Worm (Caenorhabditis elegans) whole organism, mixed stage, embryonic: Measurements from ENCODE around the gene C04C11.25.

ENCODE experiments used
- M03D4.4 ChIP-seq: sonication (generic microtip); optimal IDR thresholded peaks from 2 replicates; lab custom pipeline; 2017; ENCODE audit warnings: mild to moderate bottlenecking, missing genetic modification characterization, missing compliant biosample characterization
- bed-3 ChIP-seq: fragments of 200-800 bp; sonication (Bioruptor generic); optimal IDR thresholded peaks from 3 replicates; lab custom pipeline; 2018; ENCODE audit warnings: mild to moderate bottlenecking, missing genetic modification characterization, moderate library complexity, missing compliant biosample characterization
- blmp-1 ChIP-seq: fragments of 150-350 bp; optimal IDR thresholded peaks from 2 replicates; lab custom pipeline; 2014; ENCODE audit warnings: missing biosample characterization, missing genetic modification characterization
- ceh-43 ChIP-seq: fragments of 200-800 bp; sonication (Bioruptor generic); optimal IDR thresholded peaks from 2 replicates; lab custom pipeline; 2018; ENCODE audit warnings: mild to moderate bottlenecking, missing genetic modification characterization, moderate library complexity, missing compliant biosample characterization
- ceh-83 ChIP-seq: fragments of 200-800 bp; sonication (Bioruptor generic); optimal IDR thresholded peaks from 2 replicates; lab custom pipeline; 2018; ENCODE audit warnings: mild to moderate bottlenecking, missing genetic modification characterization, missing compliant biosample characterization
- ces-1 ChIP-seq: fragments of 150-350 bp; optimal IDR thresholded peaks from 2 replicates; lab custom pipeline; 2014; ENCODE audit warnings: missing biosample characterization, missing genetic modification reagents, missing genetic modification characterization
- cnd-1 ChIP-seq: fragments of 200-800 bp; sonication (Bioruptor generic); optimal IDR thresholded peaks from 2 replicates; lab custom pipeline; 2018; ENCODE audit warnings: mild to moderate bottlenecking, missing genetic modification characterization, missing compliant biosample characterization
- drap-1 ChIP-seq: fragments of 200-800 bp; sonication (Bioruptor generic); optimal IDR thresholded peaks from 3 replicates; lab custom pipeline; 2018; ENCODE audit warnings: mild to moderate bottlenecking, missing genetic modification characterization, missing compliant biosample characterization
- elt-1 ChIP-seq: sonication (generic microtip); optimal IDR thresholded peaks from 2 replicates; lab custom pipeline; 2017; ENCODE audit warnings: missing genetic modification characterization, mild to moderate bottlenecking, missing compliant biosample characterization, antibody characterized with exemption, moderate library complexity, borderline replicate concordance; ENCODE audit not compliant: insufficient read depth
- elt-3 ChIP-seq: fragments of 150-350 bp; optimal IDR thresholded peaks from 2 replicates; lab custom pipeline; 2014; ENCODE audit warnings: missing biosample characterization, missing genetic modification characterization
- flh-1 ChIP-seq: fragments of 200-800 bp; sonication (Bioruptor generic); optimal IDR thresholded peaks from 2 replicates; lab custom pipeline; 2018; ENCODE audit warnings: mild to moderate bottlenecking, missing genetic modification characterization, moderate library complexity, missing compliant biosample characterization
- hlh-1 ChIP-seq: fragments of 150-350 bp; optimal IDR thresholded peaks from 2 replicates; lab custom pipeline; 2014; ENCODE audit warnings: missing biosample characterization, missing genetic modification reagents, missing genetic modification characterization
- lin-13 ChIP-seq: fragments of 150-350 bp; optimal IDR thresholded peaks from 2 replicates; lab custom pipeline; 2014; ENCODE audit warnings: missing biosample characterization, missing genetic modification characterization
- lin-32 ChIP-seq: fragments of 200-800 bp; sonication (Bioruptor generic); optimal IDR thresholded peaks from 2 replicates; lab custom pipeline; 2018; ENCODE audit warnings: mild to moderate bottlenecking, missing genetic modification characterization, missing compliant biosample characterization
- lsy-2 ChIP-seq: fragments of 150-350 bp; optimal IDR thresholded peaks from 2 replicates; lab custom pipeline; 2014; ENCODE audit warnings: missing biosample characterization, missing genetic modification characterization
- mab-5 ChIP-seq: fragments of 150-350 bp; optimal IDR thresholded peaks from 2 replicates; lab custom pipeline; 2014; ENCODE audit warnings: missing biosample characterization, missing genetic modification characterization
- mep-1 ChIP-seq: fragments of 150-350 bp; optimal IDR thresholded peaks from 2 replicates; lab custom pipeline; 2017; ENCODE audit warnings: missing biosample characterization, missing genetic modification reagents, missing genetic modification characterization, inconsistent platforms
- mls-2 ChIP-seq: sonication (generic microtip); optimal IDR thresholded peaks from 2 replicates; lab custom pipeline; 2016; ENCODE audit warnings: mild to moderate bottlenecking, missing genetic modification characterization, moderate library complexity, missing compliant biosample characterization
- nhr-12 ChIP-seq: fragments of 150-350 bp; optimal IDR thresholded peaks from 2 replicates; lab custom pipeline; 2014; ENCODE audit warnings: missing biosample characterization, missing genetic modification characterization
- nhr-2 ChIP-seq: fragments of 150-350 bp; optimal IDR thresholded peaks from 2 replicates; lab custom pipeline; 2014; ENCODE audit warnings: missing biosample characterization, missing genetic modification characterization
- nhr-237 ChIP-seq: fragments of 150-350 bp; optimal IDR thresholded peaks from 2 replicates; lab custom pipeline; 2014; ENCODE audit warnings: missing biosample characterization, missing genetic modification characterization
- nhr-28 ChIP-seq: fragments of 150-350 bp; optimal IDR thresholded peaks from 2 replicates; lab custom pipeline; 2014; ENCODE audit warnings: missing biosample characterization, missing genetic modification characterization
- nhr-76 ChIP-seq: sonication (generic microtip); optimal IDR thresholded peaks from 2 replicates; lab custom pipeline; 2017; ENCODE audit warnings: missing biosample characterization, missing genetic modification characterization
- pha-4 ChIP-seq: fragments of 150-350 bp; optimal IDR thresholded peaks from 2 replicates; lab custom pipeline; 2018; ENCODE audit warnings: missing biosample characterization, missing genetic modification reagents, missing genetic modification characterization
- sem-2 ChIP-seq: fragments of 200-800 bp; sonication (Bioruptor generic); optimal IDR thresholded peaks from 2 replicates; lab custom pipeline; 2018; ENCODE audit warnings: mild to moderate bottlenecking, missing genetic modification characterization, missing compliant biosample characterization
- snpc-4 ChIP-seq: fragments of 150-350 bp; optimal IDR thresholded peaks from 2 replicates; lab custom pipeline; 2014; ENCODE audit warnings: missing biosample characterization, missing genetic modification characterization
- sptf-1 ChIP-seq: sonication (generic microtip); optimal IDR thresholded peaks from 2 replicates; lab custom pipeline; 2017; ENCODE audit warnings: mild to moderate bottlenecking, missing genetic modification characterization, moderate library complexity, missing compliant biosample characterization
- tbx-8 ChIP-seq: fragments of 200-800 bp; sonication (Bioruptor generic); optimal IDR thresholded peaks from 2 replicates; lab custom pipeline; 2018; ENCODE audit warnings: mild to moderate bottlenecking, missing genetic modification characterization, moderate library complexity, missing compliant biosample characterization
- unc-120 ChIP-seq: sonication (generic microtip); optimal IDR thresholded peaks from 2 replicates; lab custom pipeline; 2017; ENCODE audit warnings: missing genetic modification characterization, missing compliant biosample characterization; ENCODE audit not compliant: poor library complexity, severe bottlenecking
- unc-39 ChIP-seq: fragments of 150-350 bp; optimal IDR thresholded peaks from 2 replicates; lab custom pipeline; 2014; ENCODE audit warnings: missing biosample characterization, missing genetic modification characterization
- unc-62 ChIP-seq: fragments of 150-350 bp; optimal IDR thresholded peaks from 2 replicates; lab custom pipeline; 2014; ENCODE audit warnings: missing biosample characterization, missing genetic modification reagents, missing genetic modification characterization
- zip-8 ChIP-seq: fragments of 150-350 bp; optimal IDR thresholded peaks from 2 replicates; lab custom pipeline; 2014; ENCODE audit warnings: missing biosample characterization, missing genetic modification characterization
- ztf-11 ChIP-seq: fragments of 150-350 bp; optimal IDR thresholded peaks from 2 replicates; lab custom pipeline; 2014; ENCODE audit warnings: missing biosample characterization, missing genetic modification characterization

C04C11.25 gene

DNA sequence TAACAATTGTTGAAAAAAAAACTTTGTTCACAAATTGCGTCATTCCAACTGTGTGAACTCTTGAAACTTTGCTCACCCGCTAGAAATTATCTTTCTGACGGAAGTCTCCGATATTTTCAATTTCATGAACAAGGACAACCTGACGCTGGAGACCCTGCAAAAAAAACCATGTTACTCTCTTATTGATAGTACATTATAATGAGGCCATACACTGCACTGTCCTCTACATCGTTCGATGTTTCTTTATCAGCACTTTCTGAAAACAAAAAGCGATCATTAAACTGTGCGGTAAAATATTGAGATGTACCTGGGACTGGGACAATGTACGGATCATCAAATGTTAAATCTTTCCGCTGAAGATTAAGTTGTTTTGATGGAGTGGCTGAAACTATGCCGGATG lies 11.7 kb downstream of the C04C11.25 start:
- no peak for TF ChIP-seq M03D4.4 (tag; lab: Kevin White, UChicago)
- TF ChIP-seq drap-1 = no peak
- TF ChIP-seq elt-1 (tag; lab: Kevin White, UChicago) = no peak
- no peak for TF ChIP-seq cnd-1
- TF ChIP-seq unc-120 = no peak
- no peak for TF ChIP-seq nhr-2 (tag; lab: Kevin White, UChicago)
- TF ChIP-seq pha-4 (tag; lab: Kevin White, UChicago) = no peak
- no peak for TF ChIP-seq elt-3 (tag; lab: Kevin White, UChicago)
- no peak for TF ChIP-seq mab-5 (tag; lab: Kevin White, UChicago)
- no peak for TF ChIP-seq lin-32 (GFP tag; lab: Kevin White, UChicago)
- no peak for TF ChIP-seq blmp-1
- no peak for TF ChIP-seq bed-3 (GFP tag; lab: Kevin White, UChicago)
- TF ChIP-seq sptf-1 (tag; lab: Kevin White, UChicago) = no peak
- no peak for TF ChIP-seq mls-2
- TF ChIP-seq tbx-8 (GFP tag; lab: Kevin White, UChicago) = no peak
- no peak for TF ChIP-seq hlh-1 (tag; lab: Kevin White, UChicago)
- no peak for TF ChIP-seq flh-1 (GFP tag; lab: Kevin White, UChicago)
- no peak for TF ChIP-seq lsy-2

- no peak for TF ChIP-seq pha-4 (tag; lab: Kevin White, UChicago)
- TF ChIP-seq nhr-237 (tag; lab: Kevin White, UChicago) = no peak
- TF ChIP-seq hlh-1 (tag; lab: Kevin White, UChicago) = no peak
- no peak for TF ChIP-seq elt-3 (tag; lab: Kevin White, UChicago)
- TF ChIP-seq nhr-12 (tag; lab: Kevin White, UChicago) = no peak
- TF ChIP-seq snpc-4 (tag; lab: Kevin White, UChicago) = no peak
- no peak for TF ChIP-seq nhr-76 (tag; lab: Kevin White, UChicago)
- no peak for TF ChIP-seq ceh-43 (GFP tag; lab: Kevin White, UChicago)
- no peak for TF ChIP-seq ces-1 (GFP tag; lab: Kevin White, UChicago)
- no peak for TF ChIP-seq M03D4.4 (tag; lab: Kevin White, UChicago)
- no peak for TF ChIP-seq sem-2 (GFP tag; lab: Kevin White, UChicago)
- no peak for TF ChIP-seq nhr-28
- TF ChIP-seq mab-5 (tag; lab: Kevin White, UChicago) = no peak
- TF ChIP-seq cnd-1 = no peak
- no peak for TF ChIP-seq bed-3 (GFP tag; lab: Kevin White, UChicago)
- TF ChIP-seq elt-1 (tag; lab: Kevin White, UChicago) = no peak
Observed at ce11 chrX:14002739-14003138, 12.5 kb downstream of the C04C11.25 start.

DNA sequence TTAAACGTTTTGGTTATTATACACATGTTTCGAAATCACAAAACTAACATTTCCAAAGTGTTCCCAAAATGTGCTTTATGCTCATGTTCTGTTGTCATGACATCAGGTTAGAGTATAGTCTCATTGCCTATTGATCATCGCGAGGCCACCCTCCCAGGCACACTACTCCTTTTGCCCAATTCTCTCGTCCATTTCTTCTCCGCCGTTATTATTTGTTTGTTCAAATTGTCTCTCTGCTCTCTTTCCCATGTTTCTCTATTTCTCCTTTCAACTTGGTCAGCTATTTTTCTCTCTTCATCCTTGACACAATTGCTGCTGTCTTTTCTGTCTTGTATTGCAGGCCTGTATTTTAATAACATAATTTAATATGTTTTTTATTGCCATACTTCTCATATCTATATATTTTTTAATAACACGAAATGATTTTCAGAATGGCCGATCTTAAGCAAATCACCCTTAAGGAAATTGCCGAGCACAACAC lies 13.7 kb downstream of the C04C11.25 start, which contains the start of gene cytb-5.1:
Gene cytb-5.1, plus strand, starts transcription at position 431 of the 481 bp plus-strand sequence.
- TF ChIP-seq ceh-83 (GFP tag; lab: Kevin White, UChicago) (peak; percentile 46), unc-120 (peak; percentile 15), elt-1 (tag; lab: Kevin White, UChicago) (no peak), mep-1 (tag; lab: Kevin White, UChicago) (peak; percentile 16), pha-4 (tag; lab: Kevin White, UChicago) (peak; percentile 44)

- TF ChIP-seq unc-39 (tag; lab: Kevin White, UChicago) (no peak), ceh-43 (GFP tag; lab: Kevin White, UChicago) (no peak), hlh-1 (tag; lab: Kevin White, UChicago) (no peak), nhr-2 (tag; lab: Kevin White, UChicago) (no peak), blmp-1 (no peak), snpc-4 (tag; lab: Kevin White, UChicago) (no peak), ztf-11 (tag; lab: Kevin White, UChicago) (no peak), zip-8 (no peak), sptf-1 (tag; lab: Kevin White, UChicago) (no peak), M03D4.4 (tag; lab: Kevin White, UChicago) (no peak), lin-13 (tag; lab: Kevin White, UChicago) (no peak), elt-3 (tag; lab: Kevin White, UChicago) (no peak), ceh-83 (GFP tag; lab: Kevin White, UChicago) (no peak), nhr-237 (tag; lab: Kevin White, UChicago) (no peak), unc-62 (GFP tag; lab: Kevin White, UChicago) (no peak), mls-2 (no peak), ces-1 (GFP tag; lab: Kevin White, UChicago) (no peak), nhr-76 (tag; lab: Kevin White, UChicago) (no peak), sem-2 (GFP tag; lab: Kevin White, UChicago) (no peak), cnd-1 (no peak)
Observed at ce11 chrX:14000198-14000748, 15.0 kb downstream of the C04C11.25 start.
